Worm (Caenorhabditis elegans) whole organism, L2 larva: ENCODE measurements around the gene F19B10.5.

Experiments
- F13H6.1 ChIP-seq: sonication (generic microtip); optimal IDR thresholded peaks from 2 replicates; lab custom pipeline; 2016; ENCODE audit warnings: missing genetic modification characterization, missing compliant biosample characterization
- R02D3.7 ChIP-seq: fragments of 150-350 bp; optimal IDR thresholded peaks from 2 replicates; lab custom pipeline; 2014; ENCODE audit warnings: missing biosample characterization, missing genetic modification characterization
- Y55F3AM.14 ChIP-seq: fragments of 200-800 bp; sonication (Bioruptor generic); optimal IDR thresholded peaks from 2 replicates; lab custom pipeline; 2018; ENCODE audit warnings: mild to moderate bottlenecking, missing genetic modification characterization, missing compliant biosample characterization
- alr-1 ChIP-seq: fragments of 150-350 bp; optimal IDR thresholded peaks from 2 replicates; lab custom pipeline; 2014; ENCODE audit warnings: missing biosample characterization, missing genetic modification characterization
- aly-2 ChIP-seq: fragments of 150-350 bp; optimal IDR thresholded peaks from 2 replicates; lab custom pipeline; 2014; ENCODE audit warnings: missing biosample characterization, missing genetic modification characterization
- ama-1 ChIP-seq: fragments of 150-350 bp; optimal IDR thresholded peaks from 2 replicates; lab custom pipeline; 2018; ENCODE audit warnings: inconsistent platforms
- blmp-1 ChIP-seq: sonication (generic microtip); optimal IDR thresholded peaks from 2 replicates; lab custom pipeline; 2017; ENCODE audit warnings: missing genetic modification characterization, mild to moderate bottlenecking, missing compliant biosample characterization, antibody characterized with exemption, moderate library complexity; ENCODE audit not compliant: insufficient read depth
- crh-2 ChIP-seq: sonication (generic microtip); optimal IDR thresholded peaks from 2 replicates; lab custom pipeline; 2017; ENCODE audit warnings: missing biosample characterization, missing genetic modification characterization
- dmd-4 ChIP-seq: sonication (generic microtip); optimal IDR thresholded peaks from 2 replicates; lab custom pipeline; 2017; ENCODE audit warnings: missing biosample characterization, missing genetic modification characterization
- elt-3 ChIP-seq: sonication (generic microtip); optimal IDR thresholded peaks from 2 replicates; lab custom pipeline; 2017; ENCODE audit warnings: missing biosample characterization, missing genetic modification characterization
- fos-1 ChIP-seq: fragments of 150-350 bp; optimal IDR thresholded peaks from 2 replicates; lab custom pipeline; 2014; ENCODE audit warnings: missing biosample characterization, missing genetic modification characterization
- gmeb-1 ChIP-seq: fragments of 150-350 bp; optimal IDR thresholded peaks from 2 replicates; lab custom pipeline; 2014; ENCODE audit warnings: missing biosample characterization, missing genetic modification characterization
- lin-11 ChIP-seq: fragments of 150-350 bp; sonication (generic microtip); optimal IDR thresholded peaks from 2 replicates; lab custom pipeline; 2014; ENCODE audit warnings: missing biosample characterization, missing genetic modification characterization, inconsistent platforms, mixed read lengths
- lin-13 ChIP-seq: fragments of 150-350 bp; optimal IDR thresholded peaks from 2 replicates; lab custom pipeline; 2014; ENCODE audit warnings: missing biosample characterization, missing genetic modification reagents, missing genetic modification characterization
- lsy-2 ChIP-seq, 2 experiments: fragments of 150-350 bp in 1 of 2; sonication (generic microtip) in 1 of 2; optimal IDR thresholded peaks; 2 replicates each; lab custom pipeline; 2014 to 2017; ENCODE audit warnings: missing biosample characterization in 2 of 2, missing genetic modification characterization in 2 of 2
- mab-5 ChIP-seq: fragments of 150-350 bp; optimal IDR thresholded peaks from 2 replicates; lab custom pipeline; 2014; ENCODE audit warnings: missing biosample characterization, missing genetic modification characterization
- mbf-1 ChIP-seq: sonication (generic microtip); optimal IDR thresholded peaks from 2 replicates; lab custom pipeline; 2017; ENCODE audit warnings: missing biosample characterization, missing genetic modification characterization
- mdl-1 ChIP-seq, 2 experiments: fragments of 150-350 bp in 1 of 2; sonication (generic microtip) in 1 of 2; optimal IDR thresholded peaks; 2 replicates each; lab custom pipeline; 2017; ENCODE audit warnings: missing biosample characterization in 2 of 2, missing genetic modification characterization in 2 of 2
- nhr-10 ChIP-seq: sonication (generic microtip); optimal IDR thresholded peaks from 2 replicates; lab custom pipeline; 2017; ENCODE audit warnings: missing biosample characterization, missing genetic modification characterization
- nhr-12 ChIP-seq: fragments of 150-350 bp; optimal IDR thresholded peaks from 2 replicates; lab custom pipeline; 2014; ENCODE audit warnings: missing biosample characterization, missing genetic modification characterization
- nhr-129 ChIP-seq: fragments of 150-350 bp; optimal IDR thresholded peaks from 2 replicates; lab custom pipeline; 2014; ENCODE audit warnings: missing biosample characterization, missing genetic modification characterization
- nhr-21 ChIP-seq: fragments of 150-350 bp; optimal IDR thresholded peaks from 2 replicates; lab custom pipeline; 2014; ENCODE audit warnings: missing biosample characterization, missing genetic modification characterization
- nhr-25 ChIP-seq: fragments of 150-350 bp; sonication (generic microtip); optimal IDR thresholded peaks from 3 replicates; lab custom pipeline; 2014; ENCODE audit warnings: missing biosample characterization, missing genetic modification characterization
- nhr-77 ChIP-seq: fragments of 150-350 bp; optimal IDR thresholded peaks from 2 replicates; lab custom pipeline; 2014; ENCODE audit warnings: missing biosample characterization, missing genetic modification characterization
- peb-1 ChIP-seq: fragments of 150-350 bp; optimal IDR thresholded peaks from 2 replicates; lab custom pipeline; 2014; ENCODE audit warnings: missing biosample characterization, missing genetic modification characterization
- sem-4 ChIP-seq: fragments of 150-350 bp; optimal IDR thresholded peaks from 2 replicates; lab custom pipeline; 2014; ENCODE audit warnings: missing biosample characterization, missing genetic modification reagents, missing genetic modification characterization
- sma-9 ChIP-seq, 2 experiments: fragments of 150-350 bp in 1 of 2; sonication (generic microtip) in 1 of 2; optimal IDR thresholded peaks; 2 replicates each; lab custom pipeline; 2014 to 2016; ENCODE audit warnings: missing genetic modification characterization in 2 of 2, mild to moderate bottlenecking in 1 of 2, missing biosample characterization in 1 of 2, missing compliant biosample characterization in 1 of 2, missing genetic modification reagents in 1 of 2, moderate library complexity in 1 of 2
- unc-39 ChIP-seq: fragments of 150-350 bp; optimal IDR thresholded peaks from 2 replicates; lab custom pipeline; 2014; ENCODE audit warnings: missing biosample characterization, missing genetic modification characterization
- unc-55 ChIP-seq: fragments of 150-350 bp; sonication (generic microtip); optimal IDR thresholded peaks from 3 replicates; lab custom pipeline; 2014; ENCODE audit warnings: missing biosample characterization, missing genetic modification reagents, missing genetic modification characterization
- unc-62 ChIP-seq: fragments of 150-350 bp; optimal IDR thresholded peaks from 2 replicates; lab custom pipeline; 2014; ENCODE audit warnings: missing biosample characterization, missing genetic modification reagents, missing genetic modification characterization
- zag-1 ChIP-seq: fragments of 150-350 bp; optimal IDR thresholded peaks from 2 replicates; lab custom pipeline; 2014; ENCODE audit warnings: missing biosample characterization, missing genetic modification characterization
- ztf-11 ChIP-seq: sonication (generic microtip); optimal IDR thresholded peaks from 2 replicates; lab custom pipeline; 2017; ENCODE audit warnings: missing biosample characterization, missing genetic modification characterization
- ztf-4 ChIP-seq: fragments of 150-350 bp; optimal IDR thresholded peaks from 2 replicates; lab custom pipeline; 2014; ENCODE audit warnings: missing biosample characterization, missing genetic modification characterization

Gene F19B10.5

DNA sequence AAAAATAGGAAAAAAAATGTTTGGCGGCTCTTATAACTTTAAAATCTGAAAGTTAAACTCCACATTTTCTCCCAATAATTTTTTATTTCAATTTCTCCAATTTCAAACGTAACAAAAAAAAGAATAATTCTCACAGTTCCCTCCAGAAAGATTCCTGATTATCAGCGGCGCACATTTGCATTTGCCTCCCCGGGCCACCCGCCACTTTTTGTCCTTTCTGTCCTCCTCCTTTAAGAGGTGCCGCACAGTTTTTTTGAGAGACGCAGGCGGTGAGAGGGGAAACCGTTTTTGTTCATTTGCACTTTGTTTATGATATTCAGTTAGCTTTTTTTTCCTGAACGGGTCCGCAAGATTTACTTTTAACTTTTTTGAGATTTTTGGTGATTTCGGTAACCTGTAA, 34.6 kb upstream of the F19B10.5 start:
- TF ChIP-seq sma-9 (GFP tag; optimal IDR thresholded peaks at IDR 0.05; lab: Kevin White, UChicago) (no peak), sma-9 (tag; optimal IDR thresholded peaks at IDR 0.05; lab: Kevin White, UChicago) (no peak), nhr-21 (tag; lab: Kevin White, UChicago) (no peak), gmeb-1 (tag; lab: Kevin White, UChicago) (no peak), lsy-2 (tag; optimal IDR thresholded peaks at IDR 0.05; lab: Kevin White, UChicago) (no peak), mab-5 (tag; lab: Kevin White, UChicago) (no peak), aly-2 (no peak), Y55F3AM.14 (GFP tag; lab: Kevin White, UChicago) (no peak), nhr-77 (no peak), nhr-10 (tag; lab: Kevin White, UChicago) (no peak), unc-55 (no peak), mdl-1 (tag; optimal IDR thresholded peaks at IDR 0.05; lab: Kevin White, UChicago) (no peak), R02D3.7 (no peak), nhr-129 (tag; lab: Kevin White, UChicago) (no peak), ztf-11 (no peak)

- TF ChIP-seq Y55F3AM.14 (GFP tag; lab: Kevin White, UChicago), result no peak
Measured at ce11 chrII:3622014-3622413, 33.5 kb upstream of the F19B10.5 start, which contains the start of gene M151.7. Gene M151.7 (plus strand): TSS chrII:3622314.

DNA sequence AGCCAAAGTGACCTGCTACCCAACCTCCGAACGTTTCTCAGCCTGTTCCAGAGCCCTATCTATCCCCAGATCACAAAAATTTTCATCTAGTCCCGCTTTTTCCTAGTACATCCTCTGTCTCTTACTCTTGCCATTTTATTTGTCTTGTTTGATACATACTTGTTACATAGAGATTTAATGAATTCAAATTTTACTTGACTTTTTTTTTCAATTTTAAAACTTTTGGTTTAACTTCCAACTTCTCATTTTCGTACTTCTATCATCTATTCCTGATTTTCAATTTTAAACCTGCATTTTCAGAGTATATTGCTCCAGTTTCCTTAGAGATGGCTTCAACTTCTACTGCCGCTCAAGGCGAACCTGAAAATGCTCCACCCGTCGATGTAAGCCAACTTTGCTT, 28.6 kb upstream of the F19B10.5 start, which contains the start of gene M151.3:
Gene M151.3 (plus strand): TSS at position 301 of the 400 bp plus-strand sequence.
- TF ChIP-seq gmeb-1 (tag; lab: Kevin White, UChicago) (no peak), ama-1 (lab: Kevin White, UChicago) (no peak), alr-1 (tag; lab: Kevin White, UChicago) (no peak), nhr-10 (tag; lab: Kevin White, UChicago) (no peak), zag-1 (tag; lab: Kevin White, UChicago) (no peak), fos-1 (tag; lab: Kevin White, UChicago) (no peak), mbf-1 (tag; lab: Kevin White, UChicago) (no peak), mdl-1 (tag; optimal IDR thresholded peaks at IDR 0.05; lab: Kevin White, UChicago) (no peak), lin-11 (no peak), sem-4 (tag; lab: Kevin White, UChicago) (no peak), nhr-12 (tag; lab: Kevin White, UChicago) (no peak)

DNA sequence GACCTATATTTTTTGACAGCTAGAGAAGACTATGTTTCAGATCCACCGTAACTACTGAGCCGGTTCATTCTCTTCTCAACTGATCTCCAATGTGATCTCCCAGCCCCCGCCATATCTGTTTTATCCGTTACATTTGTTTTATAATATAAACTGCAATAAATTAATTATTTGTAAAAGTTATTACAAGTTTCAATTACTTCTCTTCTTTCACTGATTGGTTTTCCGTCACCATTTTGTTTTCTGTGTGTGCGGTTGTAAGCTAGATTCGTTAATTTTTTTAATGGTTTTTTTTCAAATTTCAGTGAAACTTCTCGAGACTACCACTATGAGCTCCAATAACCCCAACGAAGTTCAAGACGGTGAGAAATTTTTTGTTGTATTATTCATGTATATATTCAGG, 24.7 kb upstream of the F19B10.5 start, which contains the start of gene M151.2:
Gene M151.2 (plus strand): TSS at position 301 of the 400 bp plus-strand sequence.
- TF ChIP-seq nhr-10 (tag; lab: Kevin White, UChicago) (no peak), unc-39 (tag; lab: Kevin White, UChicago) (no peak), nhr-12 (tag; lab: Kevin White, UChicago) (no peak), unc-62 (no peak), lin-11 (no peak), blmp-1 (tag; lab: Kevin White, UChicago) (no peak), lin-13 (GFP tag; lab: Kevin White, UChicago) (no peak), dmd-4 (tag; lab: Kevin White, UChicago) (no peak), aly-2 (no peak), ztf-4 (tag; lab: Kevin White, UChicago) (no peak), ama-1 (lab: Kevin White, UChicago) (no peak), F13H6.1 (tag; lab: Kevin White, UChicago) (no peak), elt-3 (tag; lab: Kevin White, UChicago) (no peak), mbf-1 (tag; lab: Kevin White, UChicago) (no peak), peb-1 (tag; lab: Kevin White, UChicago) (no peak), nhr-25 (tag; lab: Kevin White, UChicago) (no peak), mab-5 (tag; lab: Kevin White, UChicago) (no peak), Y55F3AM.14 (GFP tag; lab: Kevin White, UChicago) (no peak), sma-9 (GFP tag; optimal IDR thresholded peaks at IDR 0.05; lab: Kevin White, UChicago) (no peak), sma-9 (tag; optimal IDR thresholded peaks at IDR 0.05; lab: Kevin White, UChicago) (no peak), fos-1 (tag; lab: Kevin White, UChicago) (no peak)

DNA sequence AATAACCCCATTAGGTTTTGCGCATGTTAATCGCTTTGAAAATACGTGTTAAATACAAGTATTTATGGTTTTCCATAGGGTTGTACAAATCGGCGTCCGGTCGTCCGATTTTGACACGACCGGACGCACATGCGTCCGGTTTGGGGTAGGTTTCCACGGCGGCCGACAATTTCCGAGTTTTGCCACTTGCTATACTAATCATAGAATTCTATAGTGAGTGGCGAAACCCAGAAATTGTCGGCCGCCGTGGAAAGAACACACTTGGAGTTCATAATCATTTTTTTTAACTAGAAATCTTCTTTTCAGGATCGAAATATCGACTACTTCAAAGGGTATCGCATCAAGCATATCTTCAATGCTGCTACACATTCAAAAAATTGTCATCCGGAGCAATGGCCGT, 20.7 kb upstream of the F19B10.5 start:
- TF ChIP-seq crh-2 (tag; lab: Kevin White, UChicago) (no peak), nhr-129 (tag; lab: Kevin White, UChicago) (no peak), sma-9 (GFP tag; optimal IDR thresholded peaks at IDR 0.05; lab: Kevin White, UChicago) (no peak), sma-9 (tag; optimal IDR thresholded peaks at IDR 0.05; lab: Kevin White, UChicago) (no peak), lin-13 (GFP tag; lab: Kevin White, UChicago) (no peak), ztf-4 (tag; lab: Kevin White, UChicago) (no peak), fos-1 (tag; lab: Kevin White, UChicago) (no peak), zag-1 (tag; lab: Kevin White, UChicago) (no peak), nhr-10 (tag; lab: Kevin White, UChicago) (no peak)
